Fruit fly (Drosophila melanogaster): ENCODE data around the gene Sec3.

DNA sequence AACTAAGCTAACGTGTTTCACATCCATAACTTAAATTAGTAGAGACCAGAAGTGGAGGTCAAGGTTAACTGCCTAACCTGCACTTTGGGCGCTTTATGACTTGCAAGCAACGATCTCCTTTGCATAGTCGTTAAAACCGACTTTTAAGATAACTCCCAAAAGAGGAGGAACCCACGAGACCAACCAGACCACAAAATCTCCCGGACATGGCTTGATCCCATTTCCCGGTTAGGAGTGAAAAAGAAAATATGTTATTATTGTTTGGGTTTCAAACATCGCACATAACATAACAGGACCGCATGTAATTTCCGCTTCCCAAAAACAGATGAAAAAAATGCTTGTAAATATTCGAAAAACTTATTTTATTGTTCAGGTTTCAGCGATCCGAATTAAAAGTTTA lies 41.7 kb downstream of the Sec3 start:
- TF ChIP-seq fru (GFP tag; optimal IDR thresholded peaks at IDR 0.05) (no peak), Abd-B (GFP tag; optimal IDR thresholded peaks at IDR 0.05) (no peak), h (GFP tag; optimal IDR thresholded peaks at IDR 0.05) (no peak), pan (optimal IDR thresholded peaks at IDR 0.05) (no peak), lola (GFP tag; optimal IDR thresholded peaks at IDR 0.05) (no peak), ey (GFP tag; optimal IDR thresholded peaks at IDR 0.05) (no peak), Myc (optimal IDR thresholded peaks at IDR 0.05) (no peak), usp (GFP tag; optimal IDR thresholded peaks at IDR 0.05) (no peak)
